Worm (Caenorhabditis elegans) whole organism, mixed stage, embryonic: ENCODE results near the gene Y65A5A.1.

Source experiments
- lsy-2 ChIP-seq: fragments of 150-350 bp; optimal IDR thresholded peaks from 2 replicates; lab custom pipeline; 2014; ENCODE audit warnings: missing biosample characterization, missing genetic modification characterization
- mab-5 ChIP-seq: fragments of 150-350 bp; optimal IDR thresholded peaks from 2 replicates; lab custom pipeline; 2014; ENCODE audit warnings: missing biosample characterization, missing genetic modification characterization
- nhr-28 ChIP-seq: fragments of 150-350 bp; optimal IDR thresholded peaks from 2 replicates; lab custom pipeline; 2014; ENCODE audit warnings: missing biosample characterization, missing genetic modification characterization

DNA sequence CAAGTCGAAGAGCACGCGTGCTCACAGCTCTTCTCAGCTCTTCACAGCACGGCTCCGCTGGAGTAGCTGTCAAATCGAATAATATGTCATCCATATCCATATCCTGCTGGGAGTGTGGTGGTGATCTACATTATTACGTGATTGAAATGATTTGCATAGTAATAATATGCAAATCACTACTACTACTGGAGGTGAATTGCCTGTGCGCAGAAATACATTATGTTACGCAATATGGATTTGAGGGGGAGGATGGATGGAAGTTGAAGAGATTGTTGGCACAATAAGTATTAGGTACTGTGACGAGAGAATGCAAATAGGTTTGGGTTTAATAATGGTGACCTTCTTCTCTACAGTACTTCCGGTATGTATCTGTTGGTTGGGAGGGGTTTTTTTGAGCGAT, 3.7 kb upstream of the Y65A5A.1 start:
- no peak for TF ChIP-seq lsy-2
- no peak for TF ChIP-seq nhr-28 (tag; lab: Kevin White, UChicago)
- no peak for TF ChIP-seq mab-5 (tag; lab: Kevin White, UChicago)
